Fruit fly (Drosophila melanogaster) whole organism, embryonic: ENCODE measurements around the gene CG12347.

ENCODE experiments used
- Asciz ChIP-seq: fragments of 200-800 bp; sonication (Bioruptor generic); optimal IDR thresholded peaks from 2 replicates; lab custom pipeline; 2017; ENCODE audit warnings: missing biosample characterization, mild to moderate bottlenecking, missing genetic modification characterization, missing genetic modification reagents
- Awh ChIP-seq: fragments of 200-800 bp; sonication (Bioruptor generic); IDR thresholded peaks from 2 replicates; pipeline ENCODE4, ENCODE4 v1.3.6; 2022; ENCODE audit warnings: missing biosample characterization, missing genetic modification characterization
- Blimp-1 ChIP-seq: fragments of 200-800 bp; sonication (Bioruptor generic); optimal IDR thresholded peaks from 3 replicates; lab custom pipeline; 2018; ENCODE audit warnings: missing biosample characterization, missing genetic modification characterization, mild to moderate bottlenecking, moderate library complexity, missing genetic modification reagents
- C15 ChIP-seq: fragments of 200-800 bp; sonication (Bioruptor generic); IDR thresholded peaks from 3 replicates; pipeline ENCODE4 v1.3.6; 2022; ENCODE audit warnings: missing biosample characterization, missing genetic modification characterization
- CG1024 ChIP-seq: fragments of 200-800 bp; sonication (Bioruptor generic); IDR thresholded peaks from 2 replicates; pipeline ENCODE4 v1.3.6; 2022; ENCODE audit warnings: missing biosample characterization, missing genetic modification characterization
- CG11085 ChIP-seq: fragments of 200-800 bp; sonication (Bioruptor generic); IDR thresholded peaks from 2 replicates; pipeline ENCODE4 v1.3.6; 2022; ENCODE audit warnings: missing biosample characterization, missing genetic modification characterization
- CG12104 ChIP-seq: fragments of 200-800 bp; sonication (Bioruptor generic); optimal IDR thresholded peaks from 3 replicates; lab custom pipeline; 2016; ENCODE audit warnings: missing biosample characterization, missing genetic modification characterization
- CG14050 ChIP-seq: fragments of 200-800 bp; sonication (Bioruptor generic); IDR thresholded peaks from 3 replicates; pipeline ENCODE4 v1.3.6; 2022; ENCODE audit warnings: missing biosample characterization, missing genetic modification characterization
- CG1529 ChIP-seq: fragments of 200-800 bp; sonication (Bioruptor generic); optimal IDR thresholded peaks from 3 replicates; lab custom pipeline; 2018; ENCODE audit warnings: missing biosample characterization, missing genetic modification characterization
- CG15479 ChIP-seq: fragments of 200-800 bp; sonication (Bioruptor generic); optimal IDR thresholded peaks from 3 replicates; lab custom pipeline; 2019; ENCODE audit warnings: missing biosample characterization, mild to moderate bottlenecking, missing genetic modification characterization, moderate library complexity
- CG15601 ChIP-seq: fragments of 200-800 bp; sonication (Bioruptor generic); optimal IDR thresholded peaks from 3 replicates; lab custom pipeline; 2019; ENCODE audit warnings: missing biosample characterization, mild to moderate bottlenecking, missing genetic modification characterization, moderate library complexity
- CG1603 ChIP-seq: fragments of 200-800 bp; sonication (Bioruptor generic); optimal IDR thresholded peaks from 2 replicates; lab custom pipeline; 2019; ENCODE audit warnings: missing biosample characterization, mild to moderate bottlenecking, missing genetic modification characterization, moderate library complexity
- CG17186 ChIP-seq: fragments of 200-800 bp; sonication (Bioruptor generic); optimal IDR thresholded peaks from 3 replicates; lab custom pipeline; 2017; ENCODE audit warnings: missing biosample characterization, missing genetic modification reagents, missing genetic modification characterization
- CG18619 ChIP-seq: fragments of 200-800 bp; sonication (Bioruptor generic); optimal IDR thresholded peaks from 3 replicates; lab custom pipeline; 2017; ENCODE audit warnings: missing biosample characterization, mild to moderate bottlenecking, missing genetic modification characterization
- CG2678 ChIP-seq: fragments of 200-800 bp; sonication (Bioruptor generic); optimal IDR thresholded peaks from 3 replicates; lab custom pipeline; 2019; ENCODE audit warnings: missing biosample characterization, mild to moderate bottlenecking, missing genetic modification characterization, moderate library complexity
- CG3065 ChIP-seq: fragments of 200-800 bp; sonication (Bioruptor generic); optimal IDR thresholded peaks from 2 replicates; lab custom pipeline; 2016; ENCODE audit warnings: missing biosample characterization, missing genetic modification characterization
- CG31365 ChIP-seq: fragments of 200-800 bp; sonication (Bioruptor generic); optimal IDR thresholded peaks from 2 replicates; lab custom pipeline; 2018; ENCODE audit warnings: missing biosample characterization, mild to moderate bottlenecking, missing genetic modification characterization
- CG31441 ChIP-seq: fragments of 200-800 bp; sonication (Bioruptor generic); IDR thresholded peaks from 2 replicates; pipeline ENCODE4 v1.3.6; 2022; ENCODE audit warnings: missing biosample characterization, missing genetic modification characterization
- CG4617 ChIP-seq: fragments of 200-800 bp; sonication (Bioruptor generic); optimal IDR thresholded peaks from 3 replicates; lab custom pipeline; 2016; ENCODE audit warnings: missing biosample characterization, missing genetic modification characterization, borderline replicate concordance
- CG6272 ChIP-seq: fragments of 200-800 bp; sonication (Bioruptor generic); IDR thresholded peaks from 2 replicates; pipeline ENCODE4 v1.3.6; 2022; ENCODE audit warnings: missing biosample characterization, missing genetic modification characterization
- CG7372 ChIP-seq: fragments of 200-800 bp; sonication (Bioruptor generic); IDR thresholded peaks from 2 replicates; pipeline ENCODE4 v1.3.6; 2022; ENCODE audit warnings: missing biosample characterization, missing genetic modification characterization
- CG7556 ChIP-seq: fragments of 200-800 bp; sonication (Bioruptor generic); optimal IDR thresholded peaks from 2 replicates; lab custom pipeline; 2017; ENCODE audit warnings: missing biosample characterization, mild to moderate bottlenecking, missing genetic modification characterization
- CG8089 ChIP-seq: fragments of 200-800 bp; sonication (Bioruptor generic); optimal IDR thresholded peaks from 3 replicates; lab custom pipeline; 2016; ENCODE audit warnings: missing biosample characterization, missing genetic modification characterization
- CG8290 ChIP-seq, 3 experiments: fragments of 200-800 bp; sonication (Bioruptor generic); optimal IDR thresholded peaks; 2 replicates each; lab custom pipeline; 2016 to 2019; ENCODE audit warnings: missing biosample characterization in 3 of 3, missing genetic modification characterization in 3 of 3, mild to moderate bottlenecking in 2 of 3, moderate library complexity in 1 of 3
- CG8478 ChIP-seq: fragments of >200 bp; optimal IDR thresholded peaks from 2 replicates; lab custom pipeline; 2018
- CG8765 ChIP-seq: fragments of 200-800 bp; sonication (Bioruptor generic); IDR thresholded peaks from 2 replicates; pipeline ENCODE4 v1.3.6; 2022; ENCODE audit warnings: missing biosample characterization, missing genetic modification characterization
- CG9437 ChIP-seq: fragments of 200-800 bp; sonication (Bioruptor generic); optimal IDR thresholded peaks from 2 replicates; lab custom pipeline; 2018; ENCODE audit warnings: missing biosample characterization, mild to moderate bottlenecking, missing genetic modification characterization
- CG9932 ChIP-seq: fragments of 200-800 bp; sonication (Bioruptor generic); IDR thresholded peaks from 2 replicates; pipeline ENCODE4 v1.3.6; 2022; ENCODE audit warnings: missing biosample characterization, missing genetic modification characterization
- Camta ChIP-seq: fragments of 200-800 bp; sonication (Bioruptor generic); optimal IDR thresholded peaks from 2 replicates; lab custom pipeline; 2016; ENCODE audit warnings: missing biosample characterization, missing genetic modification characterization
- D19A ChIP-seq: fragments of 200-800 bp; optimal IDR thresholded peaks from 3 replicates; lab custom pipeline; 2019; ENCODE audit warnings: missing biosample characterization, mild to moderate bottlenecking, missing genetic modification characterization, moderate library complexity
- Elba2 ChIP-seq: fragments of 200-800 bp; sonication (Bioruptor generic); optimal IDR thresholded peaks from 3 replicates; lab custom pipeline; 2016; ENCODE audit warnings: missing biosample characterization, missing genetic modification characterization
- Ets65A ChIP-seq: fragments of 200-800 bp; sonication (Bioruptor generic); peaks from one replicate; lab custom pipeline; 2016; ENCODE audit warnings: missing biosample characterization, missing genetic modification characterization
- HLH3B ChIP-seq: fragments of 200-800 bp; sonication (Bioruptor generic); IDR thresholded peaks from 2 replicates; pipeline ENCODE4 v1.3.6; 2022; ENCODE audit warnings: missing biosample characterization, missing genetic modification characterization
- Hr51 ChIP-seq, 2 experiments: fragments of 200-800 bp; sonication (Bioruptor generic); optimal IDR thresholded peaks; 2 replicates in 1 of 2; 3 replicates in 1 of 2; lab custom pipeline; 2016 to 2018; ENCODE audit warnings: missing biosample characterization in 2 of 2, missing genetic modification characterization in 2 of 2, mild to moderate bottlenecking in 1 of 2, moderate library complexity in 1 of 2
- Kr ChIP-seq: fragments of 200-800 bp; sonication (Bioruptor generic); optimal IDR thresholded peaks from 2 replicates; lab custom pipeline; 2017; ENCODE audit warnings: missing biosample characterization, mild to moderate bottlenecking, missing genetic modification characterization
- MTF-1 ChIP-seq: fragments of 200-800 bp; sonication (Bioruptor generic); optimal IDR thresholded peaks from 2 replicates; lab custom pipeline; 2018; ENCODE audit warnings: missing biosample characterization, mild to moderate bottlenecking, missing genetic modification characterization, borderline replicate concordance
- Myb ChIP-seq: fragments of 200-800 bp; sonication (Bioruptor generic); optimal IDR thresholded peaks from 2 replicates; lab custom pipeline; 2016; ENCODE audit warnings: missing biosample characterization, missing genetic modification characterization
- Rfx ChIP-seq: fragments of 200-800 bp; sonication (Bioruptor generic); IDR thresholded peaks from 2 replicates; pipeline ENCODE4 v1.3.6; 2022; ENCODE audit warnings: missing biosample characterization, missing genetic modification characterization
- aop ChIP-seq: fragments of 200-800 bp; sonication (Bioruptor generic); IDR thresholded peaks from 2 replicates; pipeline ENCODE4 v1.3.6; 2022; ENCODE audit warnings: missing biosample characterization, missing genetic modification characterization
- az2 ChIP-seq: fragments of 200-800 bp; sonication (Bioruptor generic); optimal IDR thresholded peaks from 3 replicates; lab custom pipeline; 2016; ENCODE audit warnings: missing biosample characterization, missing genetic modification characterization
- exex ChIP-seq: fragments of 200-800 bp; sonication (Bioruptor generic); optimal IDR thresholded peaks from 4 replicates; lab custom pipeline; 2018; ENCODE audit warnings: missing biosample characterization, mild to moderate bottlenecking, missing genetic modification characterization, moderate library complexity
- fu2 ChIP-seq: fragments of 200-800 bp; sonication (Bioruptor generic); optimal IDR thresholded peaks from 2 replicates; lab custom pipeline; 2016; ENCODE audit warnings: missing biosample characterization, missing genetic modification characterization
- gfzf ChIP-seq: fragments of 200-800 bp; sonication (Bioruptor generic); optimal IDR thresholded peaks from 2 replicates; lab custom pipeline; 2016; ENCODE audit warnings: missing biosample characterization, mild to moderate bottlenecking, missing genetic modification characterization, moderate library complexity
- ind ChIP-seq: fragments of 200-800 bp; sonication (Bioruptor generic); optimal IDR thresholded peaks from 3 replicates; lab custom pipeline; 2016; ENCODE audit warnings: missing biosample characterization, missing genetic modification characterization
- insv ChIP-seq, 2 experiments: fragments of 200-800 bp; sonication (Bioruptor generic); optimal IDR thresholded peaks; 3 replicates each; lab custom pipeline; 2016 to 2018; ENCODE audit warnings: missing biosample characterization in 2 of 2, missing genetic modification characterization in 2 of 2
- lilli ChIP-seq: fragments of 200-800 bp; sonication (Bioruptor generic); optimal IDR thresholded peaks from 3 replicates; lab custom pipeline; 2016; ENCODE audit warnings: missing biosample characterization, missing genetic modification characterization
- oc ChIP-seq: fragments of 200-800 bp; sonication (Bioruptor generic); optimal IDR thresholded peaks from 2 replicates; lab custom pipeline; 2018; ENCODE audit warnings: missing biosample characterization, mild to moderate bottlenecking, missing genetic modification characterization, moderate library complexity
- org-1 ChIP-seq: fragments of 200-800 bp; sonication (Bioruptor generic); optimal IDR thresholded peaks from 2 replicates; lab custom pipeline; 2017; ENCODE audit warnings: missing biosample characterization, missing genetic modification characterization
- row ChIP-seq: fragments of 200-800 bp; sonication (Bioruptor generic); IDR thresholded peaks from 3 replicates; pipeline ENCODE4 v1.3.6; 2022; ENCODE audit warnings: missing biosample characterization, missing genetic modification characterization
- ssp ChIP-seq: fragments of 200-800 bp; sonication (Bioruptor generic); IDR thresholded peaks from 2 replicates; pipeline ENCODE4 v1.3.6; 2022; ENCODE audit warnings: missing biosample characterization, missing genetic modification characterization
- twi ChIP-seq: fragments of 200-800 bp; optimal IDR thresholded peaks from 2 replicates; lab custom pipeline; 2019; ENCODE audit warnings: missing biosample characterization, mild to moderate bottlenecking, missing genetic modification characterization, moderate library complexity

CG12347 gene

DNA sequence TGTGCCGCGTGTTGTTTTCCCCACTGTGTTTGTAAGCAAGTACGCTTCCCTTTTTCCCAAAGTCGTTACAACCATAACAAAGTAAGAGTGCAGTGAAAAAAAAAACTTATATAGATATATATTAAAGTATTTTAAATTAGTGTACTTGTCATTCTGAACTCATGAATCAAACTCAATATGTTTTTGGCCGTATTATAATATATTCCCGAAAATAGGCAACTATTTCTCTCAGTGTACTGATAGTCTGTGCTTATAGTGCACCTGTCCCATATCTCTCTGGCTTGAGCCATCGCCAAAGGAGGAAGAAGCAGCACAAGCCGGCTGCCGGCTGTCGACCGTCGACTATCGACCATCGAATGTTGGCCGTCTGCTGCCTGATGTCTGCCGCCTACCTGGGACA, 34.8 kb downstream of the CG12347 start (continued):
- peak; percentile 49 for TF ChIP-seq MTF-1 (GFP tag; lab: Kevin White, UChicago)
- no peak for TF ChIP-seq CG8478 (lab: Kevin White, UChicago)
- peak; percentile 18; the same call in 1 of the 2 replicates for TF ChIP-seq ssp (GFP tag; lab: Robert Waterston, UW)
- peak; percentile 64 for TF ChIP-seq D19A (tag; lab: Kevin White, UChicago)
- no peak for TF ChIP-seq Camta (GFP tag; lab: Kevin White, UChicago)
- no peak for TF ChIP-seq CG31365
- TF ChIP-seq CG9932: no peak
- peak; percentile 50 for TF ChIP-seq CG3065
- peak; percentile 78 for TF ChIP-seq row
- peak; percentile 53 for TF ChIP-seq CG18619 (GFP tag; lab: Kevin White, UChicago)
- TF ChIP-seq CG8089 (GFP tag; lab: Kevin White, UChicago): peak; percentile 20
- no peak for TF ChIP-seq aop
- TF ChIP-seq CG8765: peak; percentile 88
- peak; percentile 56 for TF ChIP-seq Kr (GFP tag; lab: Kevin White, UChicago)
- peak; percentile 66 for TF ChIP-seq Blimp-1 (GFP tag; lab: Kevin White, UChicago)
- TF ChIP-seq HLH3B: peak; percentile 26; the same call in 1 of the 2 replicates
- peak; percentile 65 for TF ChIP-seq CG15601 (tag; lab: Kevin White, UChicago)
- peak; percentile 91 for TF ChIP-seq Ets65A (GFP tag; lab: Kevin White, UChicago)
- TF ChIP-seq insv (GFP tag; optimal IDR thresholded peaks at IDR 0.05; lab: Kevin White, UChicago): peak in 1 of 2 experiments; percentile 12
- TF ChIP-seq Hr51 (GFP tag; optimal IDR thresholded peaks at IDR 0.05; lab: Kevin White, UChicago): peak; percentile 21 to 25
- peak; percentile 48 for TF ChIP-seq twi (tag; lab: Kevin White, UChicago)
- TF ChIP-seq CG7372: peak; percentile 38; the same call in 1 of the 2 replicates
- TF ChIP-seq CG31441 (GFP tag; lab: Robert Waterston, UW): peak; percentile 83
- TF ChIP-seq ind: peak; percentile 16
- TF ChIP-seq CG11085 (GFP tag; lab: Robert Waterston, UW): 0 out of 2 replicates have a peak, but pooled peaks have one; percentile 38
- peak; percentile 61 for TF ChIP-seq CG1603
- 0 out of 3 replicates have a peak, but pooled peaks have one; percentile 18 for TF ChIP-seq CG14050 (GFP tag; lab: Robert Waterston, UW)
- TF ChIP-seq CG1529 (GFP tag; lab: Kevin White, UChicago): peak; percentile 63
- TF ChIP-seq CG7556: peak; percentile 73
- peak; percentile 68 for TF ChIP-seq CG15479
- peak; percentile 56 for TF ChIP-seq CG12104 (GFP tag; lab: Kevin White, UChicago)
- TF ChIP-seq CG9437 (GFP tag; lab: Kevin White, UChicago): peak; percentile 34
- peak; percentile 63 for TF ChIP-seq CG2678 (tag; lab: Kevin White, UChicago)
- TF ChIP-seq C15 (GFP tag; lab: Robert Waterston, UW): no peak
- peak; percentile 4 for TF ChIP-seq oc (tag; lab: Kevin White, UChicago)
- peak; percentile 83 for TF ChIP-seq Elba2 (GFP tag; lab: Kevin White, UChicago)
- TF ChIP-seq fu2 (GFP tag; lab: Kevin White, UChicago): no peak
- TF ChIP-seq Myb (GFP tag; lab: Kevin White, UChicago): no peak
- TF ChIP-seq Rfx (GFP tag; lab: Robert Waterston, UW): peak; percentile 39; the same call in 1 of the 2 replicates
- TF ChIP-seq lilli (GFP tag; lab: Kevin White, UChicago): peak; percentile 42
- TF ChIP-seq CG4617 (GFP tag; lab: Kevin White, UChicago): peak; percentile 35
- peak; percentile 52 for TF ChIP-seq CG8290 (GFP tag; optimal IDR thresholded peaks at IDR 0.05; lab: Kevin White, UChicago)
- peak in 1 of 2 experiments; percentile 4 for TF ChIP-seq CG8290 (tag; optimal IDR thresholded peaks at IDR 0.05; lab: Kevin White, UChicago)
- peak; percentile 21 for TF ChIP-seq Asciz (GFP tag; lab: Kevin White, UChicago)
- TF ChIP-seq Awh (GFP tag; lab: Robert Waterston, UW): peak; percentile 70; the same call in 1 of the 2 replicates
- TF ChIP-seq CG6272 (GFP tag; lab: Robert Waterston, UW): no peak
- TF ChIP-seq exex: no peak
- peak; percentile 72 for TF ChIP-seq CG1024 (GFP tag; lab: Robert Waterston, UW)
- no peak for TF ChIP-seq gfzf (GFP tag; lab: Kevin White, UChicago)
- no peak for TF ChIP-seq CG17186 (GFP tag; lab: Kevin White, UChicago)
- peak; percentile 54 for TF ChIP-seq org-1 (GFP tag; lab: Kevin White, UChicago)
- TF ChIP-seq az2 (GFP tag; lab: Kevin White, UChicago): peak; percentile 75
